Worm (Caenorhabditis elegans): ENCODE results near the gene sra-8.

ce11 chrII:9553179-9553578 is 15.7 kb downstream of the sra-8 start, which contains the start of gene F35H8.1:
- TF ChIP-seq nhr-12 (tag; optimal IDR thresholded peaks at IDR 0.05), result no peak
- TF ChIP-seq sem-2 (GFP tag; optimal IDR thresholded peaks at IDR 0.05), result no peak
- TF ChIP-seq elt-3 (tag; optimal IDR thresholded peaks at IDR 0.05), result no peak
- TF ChIP-seq mep-1 (tag; optimal IDR thresholded peaks at IDR 0.05), result no peak
- no peak for TF ChIP-seq bed-3 (GFP tag; optimal IDR thresholded peaks at IDR 0.05)
- TF ChIP-seq mls-2 (tag; optimal IDR thresholded peaks at IDR 0.05), result no peak
